Worm (Caenorhabditis elegans): ENCODE measurements around the gene F58F9.3.
"Not testable (repeated sequence)": the region's sequence is repeated elsewhere in the genome, so short reads cannot be mapped to it uniquely, and the experiment has no call there.

The F58F9.3 gene

DNA sequence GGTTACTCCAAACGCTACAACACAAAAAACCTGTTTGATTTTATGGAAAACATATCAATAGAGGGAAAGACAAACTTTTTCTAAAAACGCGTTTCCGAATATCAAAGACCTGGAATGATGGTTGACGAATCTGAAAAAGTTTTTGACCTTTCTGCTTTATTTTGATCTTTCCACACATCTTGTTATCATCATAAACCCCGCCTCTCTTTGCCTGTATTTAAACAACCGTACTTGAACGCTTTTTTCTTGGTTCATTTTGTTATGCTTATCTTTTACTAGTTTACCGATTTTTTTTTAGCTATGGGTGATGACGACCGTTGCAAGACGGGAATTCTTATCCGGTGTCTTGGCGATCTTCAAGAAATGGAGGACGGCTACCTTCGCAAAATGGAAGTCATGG, 20.0 kb downstream of the F58F9.3 start, which contains the start of gene T13A10.2:
TSS of gene T13A10.2 (plus strand) at position 301 of the 400 bp plus-strand sequence.
- not testable (repeated sequence) for TF ChIP-seq nhr-23, R02D3.7, lin-39 (tag; optimal IDR thresholded peaks at IDR 0.05)

- TF ChIP-seq elt-1 (tag; optimal IDR thresholded peaks at IDR 0.05) (no peak), unc-55 (GFP tag; optimal IDR thresholded peaks at IDR 0.05) (no peak), ztf-1 (GFP tag; conservative IDR thresholded peaks at IDR 0.05) (no peak), alr-1 (tag; optimal IDR thresholded peaks at IDR 0.05) (no peak), mab-5 (tag; optimal IDR thresholded peaks at IDR 0.05) (no peak), dmd-4 (tag; optimal IDR thresholded peaks at IDR 0.05) (no peak), lin-39 (tag; optimal IDR thresholded peaks at IDR 0.05) (no peak), mbf-1 (tag; optimal IDR thresholded peaks at IDR 0.05) (no peak), lin-13 (GFP tag; optimal IDR thresholded peaks at IDR 0.05) (no peak), aly-2 (tag; optimal IDR thresholded peaks at IDR 0.05) (no peak)
Observed at ce11 chrIV:6254635-6255034, 21.6 kb downstream of the F58F9.3 start, which contains the start of gene T13A10.64. TSS of gene T13A10.64 (plus strand) at chrIV:6254935.

DNA sequence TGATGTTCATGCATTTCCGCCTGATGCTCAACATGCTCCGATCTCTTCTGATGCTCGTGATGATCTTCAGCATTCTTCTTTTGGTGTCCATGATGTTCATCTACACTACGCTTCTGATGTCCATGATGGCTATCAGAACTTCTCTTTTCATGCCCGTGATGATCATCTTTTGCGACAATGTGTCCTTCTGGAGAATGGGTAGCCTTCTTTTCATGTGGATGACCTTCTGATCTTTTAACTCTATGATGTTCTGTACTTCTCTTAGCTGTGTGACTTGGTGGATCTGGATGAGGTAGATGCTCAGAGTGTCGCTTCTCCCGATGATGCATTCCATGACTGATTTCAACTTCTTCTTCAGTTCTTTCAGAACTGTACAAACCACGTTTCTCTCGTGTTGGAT, 25.9 kb downstream of the F58F9.3 start:
- TF ChIP-seq ceh-82 (tag; optimal IDR thresholded peaks at IDR 0.05), result no peak

DNA sequence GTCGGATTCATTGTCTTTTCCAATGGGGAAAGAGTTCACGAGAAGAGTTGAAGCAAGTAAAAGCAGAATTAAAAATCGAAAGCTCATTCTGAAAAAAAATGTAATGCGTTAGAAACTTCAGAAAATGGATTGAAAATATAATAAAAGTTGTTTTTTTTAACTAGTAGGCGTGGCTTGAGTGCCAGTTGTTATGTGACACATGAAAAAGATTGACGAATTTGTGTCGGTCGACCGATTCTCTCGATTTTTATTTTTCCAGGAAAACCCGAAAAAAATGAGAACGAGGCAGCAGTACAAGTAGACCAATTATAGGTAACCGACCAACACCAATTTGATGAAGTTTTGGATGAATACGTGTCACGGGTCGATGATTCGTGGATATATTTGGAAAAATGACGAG, 26.7 kb downstream of the F58F9.3 start, which contains the start of gene nlp-16:
TSS of gene nlp-16 (minus strand) at position 101 of the 400 bp plus-strand sequence.
- TF ChIP-seq elt-3 (tag; optimal IDR thresholded peaks at IDR 0.05) (no peak), nhr-25 (tag; optimal IDR thresholded peaks at IDR 0.05) (no peak), nhr-77 (tag; optimal IDR thresholded peaks at IDR 0.05) (no peak), peb-1 (tag; optimal IDR thresholded peaks at IDR 0.05) (no peak), aly-2 (tag; optimal IDR thresholded peaks at IDR 0.05) (no peak), ztf-4 (tag; optimal IDR thresholded peaks at IDR 0.05) (no peak), lsy-2 (tag; optimal IDR thresholded peaks at IDR 0.05) (no peak), nhr-11 (tag; optimal IDR thresholded peaks at IDR 0.05) (no peak), R02D3.7 (tag; optimal IDR thresholded peaks at IDR 0.05) (no peak), dmd-4 (tag; optimal IDR thresholded peaks at IDR 0.05) (no peak), nhr-6 (tag; optimal IDR thresholded peaks at IDR 0.05) (no peak)

DNA sequence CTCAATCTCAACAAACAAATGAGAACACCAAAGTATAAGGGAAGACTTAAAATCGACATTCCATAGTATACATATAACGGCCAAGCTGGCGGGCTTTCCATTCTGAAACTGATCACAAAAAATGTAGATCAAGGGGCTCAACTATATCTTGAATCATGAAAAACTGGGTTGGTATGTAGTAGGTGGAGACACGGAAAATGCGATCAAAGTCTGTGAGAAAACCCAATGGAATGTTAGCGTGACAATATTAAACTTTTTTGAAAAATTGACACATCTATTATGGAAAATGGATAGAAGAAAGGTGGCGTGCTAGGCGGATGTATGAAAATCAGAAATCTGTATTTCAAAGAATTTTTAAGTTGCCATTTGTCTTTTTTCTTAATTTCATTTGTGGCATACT, 30.2 kb downstream of the F58F9.3 start, which contains the start of gene srv-28:
TSS of gene srv-28 (minus strand) at position 101 of the 400 bp plus-strand sequence.
- TF ChIP-seq blmp-1 (tag; optimal IDR thresholded peaks at IDR 0.05; ENCODE audit: insufficient read depth) (no peak), nhr-77 (tag; optimal IDR thresholded peaks at IDR 0.05) (no peak), dmd-4 (tag; optimal IDR thresholded peaks at IDR 0.05) (no peak), zag-1 (tag; optimal IDR thresholded peaks at IDR 0.05) (no peak), aly-2 (tag; optimal IDR thresholded peaks at IDR 0.05) (no peak), nhr-23 (tag; optimal IDR thresholded peaks at IDR 0.05) (no peak), unc-39 (tag; optimal IDR thresholded peaks at IDR 0.05) (no peak), unc-62 (GFP tag; optimal IDR thresholded peaks at IDR 0.05) (no peak), ZK546.5 (tag; optimal IDR thresholded peaks at IDR 0.05) (no peak), nhr-21 (tag; optimal IDR thresholded peaks at IDR 0.05) (no peak), nhr-237 (tag; optimal IDR thresholded peaks at IDR 0.05) (no peak), nhr-11 (tag; optimal IDR thresholded peaks at IDR 0.05) (no peak), unc-55 (GFP tag; optimal IDR thresholded peaks at IDR 0.05) (no peak), peb-1 (tag; optimal IDR thresholded peaks at IDR 0.05) (no peak), gmeb-1 (tag; optimal IDR thresholded peaks at IDR 0.05) (no peak), nhr-129 (tag; optimal IDR thresholded peaks at IDR 0.05) (no peak), egl-27 (tag; optimal IDR thresholded peaks at IDR 0.05) (no peak)

DNA sequence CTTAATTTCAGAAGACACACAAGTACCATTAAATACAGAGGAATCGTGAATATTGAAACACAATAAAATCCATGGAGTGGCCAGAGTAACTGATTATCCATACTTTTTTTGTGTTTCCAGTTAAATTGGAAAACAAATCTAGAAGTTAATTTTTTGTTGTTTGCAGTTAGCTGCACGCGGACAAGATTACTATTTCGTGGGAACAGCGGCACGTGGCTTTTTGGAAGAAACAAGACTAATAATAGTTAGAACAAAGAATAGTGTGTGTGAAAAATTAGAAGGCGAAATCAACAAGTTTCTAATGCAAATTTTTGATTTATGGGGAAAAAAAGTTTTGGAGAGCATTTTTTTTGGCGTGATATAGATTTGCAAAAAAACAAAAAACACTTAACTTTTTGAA, 33.5 kb downstream of the F58F9.3 start, which contains the start of gene srv-29:
TSS of gene srv-29 (minus strand) at position 101 of the 400 bp plus-strand sequence.
- TF ChIP-seq lin-39 (tag; optimal IDR thresholded peaks at IDR 0.05), result no peak
- TF ChIP-seq Y55F3AM.14 (GFP tag; optimal IDR thresholded peaks at IDR 0.05), result no peak
- TF ChIP-seq ZK546.5 (tag; optimal IDR thresholded peaks at IDR 0.05), result no peak
- TF ChIP-seq nhr-77 (tag; optimal IDR thresholded peaks at IDR 0.05), result no peak
- no peak for TF ChIP-seq nhr-129 (tag; optimal IDR thresholded peaks at IDR 0.05)
- no peak for TF ChIP-seq elt-3 (tag; optimal IDR thresholded peaks at IDR 0.05)
- TF ChIP-seq F13H6.1 (tag; optimal IDR thresholded peaks at IDR 0.05), result no peak
- no peak for TF ChIP-seq lin-11 (tag; optimal IDR thresholded peaks at IDR 0.05)
- TF ChIP-seq nhr-10 (tag; optimal IDR thresholded peaks at IDR 0.05), result no peak
- no peak for TF ChIP-seq zag-1 (tag; optimal IDR thresholded peaks at IDR 0.05)
- TF ChIP-seq blmp-1 (tag; optimal IDR thresholded peaks at IDR 0.05; ENCODE audit: insufficient read depth), result no peak

All from whole organism, L2 larva.